Fruit fly (Drosophila melanogaster): ENCODE results near the gene alien.
A peak's percentile ranks its signal among the peaks of the same experiment; 100 is the strongest.

Gene alien

dm6 chr2L:8984614-8985318, 12.4 kb downstream of the alien start, which contains the start of gene CG13101 (continued):
- TF ChIP-seq esn (GFP tag; optimal IDR thresholded peaks at IDR 0.05) (peak; percentile 98), salr (GFP tag; optimal IDR thresholded peaks at IDR 0.05) (peak; percentile 66 to 94), fd85E (GFP tag; optimal IDR thresholded peaks at IDR 0.05) (peak; percentile 77), Ets96B (tag; optimal IDR thresholded peaks at IDR 0.05) (peak; percentile 86), CG8632 (GFP tag; optimal IDR thresholded peaks at IDR 0.05) (peak; percentile 95), Blimp-1 (GFP tag; optimal IDR thresholded peaks at IDR 0.05) (peak; percentile 88), Eip78C (GFP tag) (peak; percentile 99), dsx (GFP tag; optimal IDR thresholded peaks at IDR 0.05; ENCODE audit: poor library complexity, severe bottlenecking) (peak; percentile 94), CG8319 (GFP tag; optimal IDR thresholded peaks at IDR 0.05) (peak; percentile 88), OdsH (GFP tag; optimal IDR thresholded peaks at IDR 0.05) (peak; percentile 96), CG6854 (GFP tag; optimal IDR thresholded peaks at IDR 0.05) (no peak), CG3919 (GFP tag; optimal IDR thresholded peaks at IDR 0.05) (peak; percentile 98), CG8119 (GFP tag; IDR thresholded peaks at IDR 0.05) (peak; percentile 98), CG32006 (GFP tag; optimal IDR thresholded peaks at IDR 0.05) (peak; percentile 94), Sox15 (GFP tag; optimal IDR thresholded peaks at IDR 0.05) (peak; percentile 80), CG34406 (GFP tag; optimal IDR thresholded peaks at IDR 0.05) (peak; percentile 96), CG3032 (tag; optimal IDR thresholded peaks at IDR 0.05) (peak; percentile 93), Met (GFP tag; optimal IDR thresholded peaks at IDR 0.05) (peak; percentile 96), topi (GFP tag; optimal IDR thresholded peaks at IDR 0.05) (peak; percentile 97), lz (GFP tag; optimal IDR thresholded peaks at IDR 0.05) (peak; percentile 94), CG11902 (GFP tag; optimal IDR thresholded peaks at IDR 0.05) (peak; percentile 86), Hr38 (GFP tag; optimal IDR thresholded peaks at IDR 0.05) (no peak), net (GFP tag; optimal IDR thresholded peaks at IDR 0.05) (peak; percentile 90), CG11762 (GFP tag; optimal IDR thresholded peaks at IDR 0.05; ENCODE audit: insufficient read depth) (peak; percentile 94), CG6163 (GFP tag; IDR thresholded peaks at IDR 0.05) (peak; percentile 96), CG31627 (GFP tag; optimal IDR thresholded peaks at IDR 0.05) (peak; percentile 95), ss (GFP tag; optimal IDR thresholded peaks at IDR 0.05) (peak; percentile 86 to 90), Ets21C (GFP tag; optimal IDR thresholded peaks at IDR 0.05) (peak; percentile 90), CG6276 (GFP tag; optimal IDR thresholded peaks at IDR 0.05) (peak; percentile 93), Hr39 (GFP tag; optimal IDR thresholded peaks at IDR 0.05) (peak; percentile 91), CG6792 (GFP tag; optimal IDR thresholded peaks at IDR 0.05) (peak; percentile 96), spab (GFP tag; optimal IDR thresholded peaks at IDR 0.05) (peak; percentile 91), acj6 (GFP tag; optimal IDR thresholded peaks at IDR 0.05) (peak; percentile 95), vri (GFP tag; optimal IDR thresholded peaks at IDR 0.05) (peak; percentile 95), CG10631 (GFP tag; optimal IDR thresholded peaks at IDR 0.05) (peak; percentile 95), achi (GFP tag; optimal IDR thresholded peaks at IDR 0.05) (peak; percentile 96), CG6808 (GFP tag; optimal IDR thresholded peaks at IDR 0.05) (peak; percentile 88), Eip93F (GFP tag; optimal IDR thresholded peaks at IDR 0.05) (peak; percentile 72), pdm3 (GFP tag; optimal IDR thresholded peaks at IDR 0.05) (peak; percentile 96)

- TF ChIP-seq CG9139 (GFP tag; optimal IDR thresholded peaks at IDR 0.05) (no peak), Eip78C (GFP tag) (peak; percentile 15), fkh (GFP tag; optimal IDR thresholded peaks at IDR 0.05) (peak; percentile 47)
These were observed 14.4 kb downstream of the alien start for dm6 chr2L:8982584-8983302.
